Fruit fly (Drosophila melanogaster): Measurements from ENCODE around the gene Hsp23.
A peak's percentile ranks its signal among the peaks of the same experiment; 100 is the strongest.

Gene Hsp23

DNA sequence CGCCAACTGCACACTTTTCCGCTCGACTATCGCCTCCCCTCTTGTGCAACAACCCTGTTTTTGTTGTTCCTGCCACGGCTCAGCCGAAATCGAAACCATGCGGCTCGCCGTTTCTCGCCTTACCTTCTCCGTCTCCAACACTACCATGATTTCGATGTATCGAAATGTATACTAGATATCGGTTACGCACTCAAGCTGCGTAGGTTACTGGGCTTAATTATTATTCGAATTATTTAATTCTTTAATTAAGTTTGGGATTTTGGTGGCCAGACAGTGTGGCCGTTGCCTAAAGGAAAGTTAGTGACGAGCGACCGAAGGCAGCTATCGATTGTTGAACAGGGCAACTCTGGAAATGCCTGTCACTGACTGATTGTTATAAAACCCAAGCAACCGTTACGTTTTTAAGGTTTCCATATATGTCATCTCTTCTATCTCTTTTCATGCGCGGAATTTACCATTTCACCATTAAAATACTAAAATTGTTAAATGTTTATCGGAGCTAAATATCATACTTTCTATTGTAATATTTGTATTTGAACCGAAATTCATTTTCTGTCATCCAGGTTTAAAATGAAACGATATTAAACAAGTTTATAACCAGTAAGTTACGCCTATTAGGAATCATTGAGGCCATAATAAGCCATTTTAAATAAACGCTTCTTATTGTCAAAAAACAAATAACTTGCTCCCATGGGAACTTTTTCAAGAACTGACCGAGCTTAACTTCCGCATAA lies 20.6 kb downstream of the Hsp23 start, which contains the start of gene eIF4E1 (continued):
- no peak for TF ChIP-seq CG33557 (GFP tag; optimal IDR thresholded peaks at IDR 0.05)
- TF ChIP-seq Oaz (GFP tag; IDR thresholded peaks at IDR 0.05), result no peak
- no peak for TF ChIP-seq sr (GFP tag; IDR thresholded peaks at IDR 0.05)
- peak; percentile 32 for TF ChIP-seq gro (GFP tag; optimal IDR thresholded peaks at IDR 0.05)
- peak; percentile 57; the same call in 2 of the 3 replicates for TF ChIP-seq CG34422 (GFP tag; IDR thresholded peaks at IDR 0.05)
- TF ChIP-seq Asciz (GFP tag; optimal IDR thresholded peaks at IDR 0.05), result no peak
- peak; percentile 60 for TF ChIP-seq Max (GFP tag; optimal IDR thresholded peaks at IDR 0.05)
- no peak for TF ChIP-seq shn (GFP tag; optimal IDR thresholded peaks at IDR 0.05)
- TF ChIP-seq mirr (GFP tag; optimal IDR thresholded peaks at IDR 0.05), result no peak
- no peak for TF ChIP-seq Xrp1 (GFP tag; IDR thresholded peaks at IDR 0.05)
- TF ChIP-seq danr (GFP tag; IDR thresholded peaks at IDR 0.05), result no peak
- TF ChIP-seq MTF-1 (GFP tag; optimal IDR thresholded peaks at IDR 0.05; ENCODE audit: borderline replicate concordance), result no peak
- peak; percentile 65; the same call in 1 of the 2 replicates for TF ChIP-seq slbo (GFP tag; IDR thresholded peaks at IDR 0.05)
- TF ChIP-seq unc-4 (GFP tag; IDR thresholded peaks at IDR 0.05; ENCODE audit: partially characterized antibody), result peak; percentile 74
- no peak for TF ChIP-seq Lpt (GFP tag; optimal IDR thresholded peaks at IDR 0.05)
- TF ChIP-seq Nf-YB (GFP tag; optimal IDR thresholded peaks at IDR 0.05), result no peak
- TF ChIP-seq ERR (GFP tag; optimal IDR thresholded peaks at IDR 0.05), result peak; percentile 3
- TF ChIP-seq gsb (GFP tag; IDR thresholded peaks at IDR 0.05), result no peak
- TF ChIP-seq aop (GFP tag; IDR thresholded peaks at IDR 0.05), result no peak
- TF ChIP-seq CG11093 (GFP tag; IDR thresholded peaks at IDR 0.05), result no peak
- TF ChIP-seq CG15514 (GFP tag; optimal IDR thresholded peaks at IDR 0.05), result peak; percentile 68
- TF ChIP-seq CG5953 (GFP tag; IDR thresholded peaks at IDR 0.05), result no peak
- TF ChIP-seq Hey (tag; optimal IDR thresholded peaks at IDR 0.05), result no peak
- TF ChIP-seq Bgb (GFP tag; IDR thresholded peaks at IDR 0.05; ENCODE audit: partially characterized antibody), result peak; percentile 86
- no peak for TF ChIP-seq CG11695 (GFP tag; IDR thresholded peaks at IDR 0.05)
- no peak for TF ChIP-seq Doc2 (GFP tag; IDR thresholded peaks at IDR 0.05)
- no peak for TF ChIP-seq lmd (GFP tag; IDR thresholded peaks at IDR 0.05)
- TF ChIP-seq Poxn (GFP tag; IDR thresholded peaks at IDR 0.05), result no peak
- TF ChIP-seq zfh1 (GFP tag; IDR thresholded peaks at IDR 0.05), result no peak
- no peak for TF ChIP-seq lov (optimal IDR thresholded peaks at IDR 0.05)
- no peak for TF ChIP-seq lov (GFP tag; IDR thresholded peaks at IDR 0.05)
- TF ChIP-seq sima (GFP tag; optimal IDR thresholded peaks at IDR 0.05), result no peak
- TF ChIP-seq CG4730 (GFP tag; IDR thresholded peaks at IDR 0.05), result no peak
- TF ChIP-seq zfh2 (GFP tag; optimal IDR thresholded peaks at IDR 0.05), result peak; percentile 16
- TF ChIP-seq CG2199 (GFP tag; IDR thresholded peaks at IDR 0.05), result peak; percentile 84; the same call in 2 of the 3 replicates
- peak in 1 of 2 experiments; percentile 5 for TF ChIP-seq crp (GFP tag; optimal IDR thresholded peaks at IDR 0.05)
- TF ChIP-seq CG15269 (tag; optimal IDR thresholded peaks at IDR 0.05), result no peak
- TF ChIP-seq slou (GFP tag; optimal IDR thresholded peaks at IDR 0.05), result peak; percentile 9
- no peak for TF ChIP-seq B-H1 (GFP tag; IDR thresholded peaks at IDR 0.05)
- TF ChIP-seq MBD-R2 (GFP tag; IDR thresholded peaks at IDR 0.05), result peak; percentile 78
- TF ChIP-seq jing (GFP tag; optimal IDR thresholded peaks at IDR 0.05), result no peak
- no peak for TF ChIP-seq CG11560 (tag; IDR thresholded peaks at IDR 0.05)
- TF ChIP-seq YL-1 (GFP tag; optimal IDR thresholded peaks at IDR 0.05), result peak; percentile 61
- TF ChIP-seq CG12299 (tag; optimal IDR thresholded peaks at IDR 0.05), result no peak
- TF ChIP-seq CG14965 (GFP tag; optimal IDR thresholded peaks at IDR 0.05; ENCODE audit: borderline replicate concordance), result no peak
- TF ChIP-seq odd (GFP tag; optimal IDR thresholded peaks at IDR 0.05), result no peak
- TF ChIP-seq corto (GFP tag; optimal IDR thresholded peaks at IDR 0.05), result no peak
- TF ChIP-seq tna (GFP tag; IDR thresholded peaks at IDR 0.05; ENCODE audit: partially characterized antibody), result no peak
- peak; percentile 8 for TF ChIP-seq bcd (GFP tag; optimal IDR thresholded peaks at IDR 0.05)
- no peak for TF ChIP-seq Deaf1 (tag; optimal IDR thresholded peaks at IDR 0.05)

All from whole organism, embryonic.